Worm (Caenorhabditis elegans): ENCODE results near the gene clik-2.

clik-2 gene

DNA sequence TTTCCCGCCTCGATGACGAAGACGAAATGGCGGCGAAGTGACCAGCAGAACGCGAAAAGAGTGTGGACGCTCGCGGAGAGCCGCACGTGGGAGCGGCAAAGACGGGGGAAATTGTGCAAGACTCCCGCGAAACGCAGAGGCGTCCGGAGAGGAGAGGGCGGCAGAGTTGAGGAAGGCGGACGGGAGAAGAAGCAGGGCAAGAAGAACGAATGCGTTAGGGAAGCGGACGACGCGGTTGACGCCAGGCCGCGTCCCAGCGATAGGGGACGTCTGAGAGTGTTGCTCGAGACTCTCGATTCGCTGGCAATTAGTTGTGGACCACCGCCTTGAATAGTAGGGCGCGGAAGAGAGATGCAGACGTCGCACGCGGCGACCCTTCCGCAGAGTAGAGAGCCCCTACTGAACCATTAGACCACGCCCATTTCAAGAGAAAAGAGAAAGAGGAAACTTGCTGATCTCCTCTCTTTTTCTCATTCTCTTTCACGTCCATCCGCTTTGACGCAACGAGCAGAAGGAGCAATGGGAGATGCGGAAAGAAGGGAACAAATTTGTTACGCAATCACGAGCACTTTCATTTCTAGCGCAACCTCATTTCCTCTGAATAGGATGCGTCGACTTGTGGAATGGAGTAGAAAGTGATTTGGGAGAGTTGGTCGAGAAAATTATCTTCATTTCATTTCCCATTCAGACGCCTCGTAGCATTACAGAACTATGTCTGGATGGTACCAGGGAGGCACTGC, 37.6 kb downstream of the clik-2 start (continued):
- TF ChIP-seq ctbp-1 (GFP tag; IDR thresholded peaks at IDR 0.05) (0 out of 2 replicates have a peak, but pooled peaks have one; percentile 14), rbr-2 (tag; optimal IDR thresholded peaks at IDR 0.05) (no peak), nhr-42 (GFP tag; IDR thresholded peaks at IDR 0.05) (no peak), zfp-3 (GFP tag; conservative IDR thresholded peaks at IDR 0.05) (no peak), F26F4.8 (GFP tag; conservative IDR thresholded peaks at IDR 0.05) (no peak), hlh-11 (tag; optimal IDR thresholded peaks at IDR 0.05) (peak; percentile 53), mes-2 (tag; optimal IDR thresholded peaks at IDR 0.05; ENCODE audit: poor library complexity, severe bottlenecking) (no peak), ZK546.5 (tag; optimal IDR thresholded peaks at IDR 0.05) (no peak), F10B5.3 (tag; optimal IDR thresholded peaks at IDR 0.05) (no peak), set-16 (GFP tag; IDR thresholded peaks at IDR 0.05) (peak; percentile 97), daf-19 (GFP tag; conservative IDR thresholded peaks at IDR 0.05) (no peak), mep-1 (tag; optimal IDR thresholded peaks at IDR 0.05) (no peak), lin-1 (GFP tag; IDR thresholded peaks at IDR 0.05) (no peak), mdl-1 (tag; optimal IDR thresholded peaks at IDR 0.05) (peak in 1 of 2 experiments; percentile 58), daf-16 (GFP tag; optimal IDR thresholded peaks at IDR 0.05) (peak in 1 of 2 experiments; percentile 11), daf-16 (tag; optimal IDR thresholded peaks at IDR 0.05) (no peak), zip-11 (GFP tag; IDR thresholded peaks at IDR 0.05) (no peak), fos-1 (tag; optimal IDR thresholded peaks at IDR 0.05) (no peak), hlh-30 (tag; optimal IDR thresholded peaks at IDR 0.05; ENCODE audit: insufficient read depth) (no peak), F49E8.2 (tag; optimal IDR thresholded peaks at IDR 0.05; ENCODE audit: borderline replicate concordance) (no peak), snpc-4 (tag; optimal IDR thresholded peaks at IDR 0.05) (no peak), Y5F2A.4 (GFP tag; optimal IDR thresholded peaks at IDR 0.05) (no peak), Y48G9A.11 (GFP tag; IDR thresholded peaks at IDR 0.05) (no peak), aha-1 (tag) (peak; percentile 58), madf-9 (GFP tag; conservative IDR thresholded peaks at IDR 0.05) (peak; percentile 54; the same call in 1 of the 2 replicates), jun-1 (tag; optimal IDR thresholded peaks at IDR 0.05) (no peak), madf-5 (GFP tag; IDR thresholded peaks at IDR 0.05) (no peak), nhr-10 (tag; optimal IDR thresholded peaks at IDR 0.05) (no peak), zag-1 (tag; optimal IDR thresholded peaks at IDR 0.05) (no peak), nhr-111 (GFP tag; optimal IDR thresholded peaks at IDR 0.05) (no peak), daf-8 (GFP tag; IDR thresholded peaks at IDR 0.05) (no peak), Y105C5A.15 (GFP tag; IDR thresholded peaks at IDR 0.05) (no peak), T20F7.1 (GFP tag; optimal IDR thresholded peaks at IDR 0.05) (no peak), aly-2 (tag; optimal IDR thresholded peaks at IDR 0.05) (no peak), ztf-11 (tag; optimal IDR thresholded peaks at IDR 0.05) (no peak), egl-43 (GFP tag; IDR thresholded peaks at IDR 0.05) (0 out of 2 replicates have a peak, but pooled peaks have one; percentile 13), lim-7 (GFP tag; IDR thresholded peaks at IDR 0.05) (no peak), egl-27 (tag; optimal IDR thresholded peaks at IDR 0.05) (no peak), spr-1 (tag; optimal IDR thresholded peaks at IDR 0.05) (no peak), nhr-6 (tag; optimal IDR thresholded peaks at IDR 0.05) (no peak), hmg-1.1 (GFP tag; IDR thresholded peaks at IDR 0.05) (peak; percentile 47; the same call in 1 of the 2 replicates), nhr-237 (tag; optimal IDR thresholded peaks at IDR 0.05) (no peak), lin-15B (tag; optimal IDR thresholded peaks at IDR 0.05) (no peak), saeg-2 (GFP tag; IDR thresholded peaks at IDR 0.05) (no peak)

Data from whole organism, L4 larva.